Fruit fly (Drosophila melanogaster) whole organism, embryonic: Measurements from ENCODE around the gene Cpsf100.

Experiments
- C15 ChIP-seq: fragments of 200-800 bp; sonication (Bioruptor generic); IDR thresholded peaks from 3 replicates; pipeline ENCODE4 v1.3.6; 2022; ENCODE audit warnings: missing biosample characterization, missing genetic modification characterization
- CG11093 ChIP-seq: fragments of 200-800 bp; sonication (Bioruptor generic); IDR thresholded peaks from 3 replicates; pipeline ENCODE4 v1.3.6; 2022; ENCODE audit warnings: missing biosample characterization, missing genetic modification characterization
- CG14050 ChIP-seq: fragments of 200-800 bp; sonication (Bioruptor generic); IDR thresholded peaks from 3 replicates; pipeline ENCODE4 v1.3.6; 2022; ENCODE audit warnings: missing biosample characterization, missing genetic modification characterization
- CG14710 ChIP-seq: fragments of 200-800 bp; sonication (Bioruptor generic); optimal IDR thresholded peaks from 3 replicates; lab custom pipeline; 2019; ENCODE audit warnings: missing biosample characterization, mild to moderate bottlenecking, missing genetic modification characterization, moderate library complexity
- CG14965 ChIP-seq: fragments of 200-800 bp; sonication (Bioruptor generic); optimal IDR thresholded peaks from 2 replicates; lab custom pipeline; 2016; ENCODE audit warnings: missing biosample characterization, missing genetic modification characterization, borderline replicate concordance
- CG15011 ChIP-seq: fragments of 200-800 bp; sonication (Bioruptor generic); optimal IDR thresholded peaks from 3 replicates; lab custom pipeline; 2018; ENCODE audit warnings: missing biosample characterization, mild to moderate bottlenecking, missing genetic modification characterization
- CG16863 ChIP-seq: fragments of 200-800 bp; sonication (Bioruptor generic); optimal IDR thresholded peaks from 3 replicates; lab custom pipeline; 2016; ENCODE audit warnings: missing biosample characterization, missing genetic modification characterization
- CG18262 ChIP-seq: fragments of 200-800 bp; optimal IDR thresholded peaks from 3 replicates; lab custom pipeline; 2019; ENCODE audit warnings: missing biosample characterization, mild to moderate bottlenecking, missing genetic modification characterization, moderate library complexity
- CG30403 ChIP-seq: fragments of 200-800 bp; sonication (Bioruptor generic); optimal IDR thresholded peaks from 3 replicates; lab custom pipeline; 2016; ENCODE audit warnings: missing biosample characterization, missing genetic modification characterization
- CG30431 ChIP-seq: fragments of 200-800 bp; sonication (Bioruptor generic); optimal IDR thresholded peaks from 2 replicates; lab custom pipeline; 2017; ENCODE audit warnings: missing biosample characterization, missing genetic modification characterization
- CG3065 ChIP-seq: fragments of 200-800 bp; sonication (Bioruptor generic); optimal IDR thresholded peaks from 2 replicates; lab custom pipeline; 2016; ENCODE audit warnings: missing biosample characterization, missing genetic modification characterization
- CG32767 ChIP-seq: fragments of 200-800 bp; sonication (Bioruptor generic); IDR thresholded peaks from 2 replicates; pipeline ENCODE4 v1.3.6; 2022; ENCODE audit warnings: missing biosample characterization, missing genetic modification characterization
- CG34376 ChIP-seq: fragments of 200-800 bp; sonication (Bioruptor generic); optimal IDR thresholded peaks from 2 replicates; lab custom pipeline; 2018; ENCODE audit warnings: missing biosample characterization, mild to moderate bottlenecking, missing genetic modification characterization
- CG4328 ChIP-seq: fragments of 200-800 bp; sonication (Bioruptor generic); optimal IDR thresholded peaks from 3 replicates; lab custom pipeline; 2017; ENCODE audit warnings: missing biosample characterization, missing genetic modification reagents, missing genetic modification characterization
- CG43689 ChIP-seq: fragments of 200-800 bp; sonication (Bioruptor generic); IDR thresholded peaks from 2 replicates; pipeline ENCODE4 v1.3.6; 2022; ENCODE audit warnings: missing biosample characterization, missing genetic modification characterization
- CG5180 ChIP-seq: fragments of 200-800 bp; sonication (Bioruptor generic); optimal IDR thresholded peaks from 3 replicates; lab custom pipeline; 2017; ENCODE audit warnings: missing biosample characterization, missing genetic modification characterization, mild to moderate bottlenecking, moderate library complexity, missing genetic modification reagents
- CG6689 ChIP-seq: fragments of 200-800 bp; sonication (Bioruptor generic); IDR thresholded peaks from 2 replicates; pipeline ENCODE4 v1.3.6; 2022; ENCODE audit warnings: missing biosample characterization, missing genetic modification characterization
- CG7963 ChIP-seq: fragments of 200-800 bp; sonication (Bioruptor generic); IDR thresholded peaks from 3 replicates; pipeline ENCODE4 v1.3.6; 2022; ENCODE audit warnings: missing biosample characterization, missing genetic modification characterization; ENCODE audit not compliant: partially characterized antibody
- CG8388 ChIP-seq: fragments of 200-800 bp; sonication (Bioruptor generic); optimal IDR thresholded peaks from 2 replicates; lab custom pipeline; 2019; ENCODE audit warnings: missing biosample characterization, mild to moderate bottlenecking, missing genetic modification characterization, moderate library complexity
- CG8924 ChIP-seq: fragments of 200-800 bp; optimal IDR thresholded peaks from 3 replicates; lab custom pipeline; 2019; ENCODE audit warnings: missing biosample characterization, mild to moderate bottlenecking, missing genetic modification characterization, moderate library complexity
- CHES-1-like ChIP-seq: fragments of 200-800 bp; sonication (Bioruptor generic); optimal IDR thresholded peaks from 2 replicates; lab custom pipeline; 2016; ENCODE audit warnings: missing biosample characterization, missing genetic modification characterization
- Dip3 ChIP-seq: fragments of 200-800 bp; sonication (Bioruptor generic); optimal IDR thresholded peaks from 3 replicates; lab custom pipeline; 2016; ENCODE audit warnings: missing biosample characterization, missing genetic modification characterization
- Fer3 ChIP-seq: fragments of 200-800 bp; sonication (Bioruptor generic); optimal IDR thresholded peaks from 2 replicates; lab custom pipeline; 2018; ENCODE audit warnings: missing biosample characterization, mild to moderate bottlenecking, missing genetic modification characterization, moderate library complexity
- H2.0 ChIP-seq: fragments of 200-800 bp; sonication (Bioruptor generic); IDR thresholded peaks from 2 replicates; pipeline ENCODE4 v1.3.6; 2022; ENCODE audit warnings: missing biosample characterization, missing genetic modification characterization
- HHEX ChIP-seq: fragments of 200-800 bp; sonication (Bioruptor generic); optimal IDR thresholded peaks from 3 replicates; lab custom pipeline; 2017; ENCODE audit warnings: missing biosample characterization, mild to moderate bottlenecking, missing genetic modification characterization, missing genetic modification reagents
- HLHmδ ChIP-seq: fragments of 200-800 bp; sonication (Bioruptor generic); optimal IDR thresholded peaks from 2 replicates; lab custom pipeline; 2018; ENCODE audit warnings: missing biosample characterization, mild to moderate bottlenecking, missing genetic modification characterization, moderate library complexity
- Hmx ChIP-seq: fragments of 200-800 bp; sonication (Bioruptor generic); optimal IDR thresholded peaks from 2 replicates; lab custom pipeline; 2016; ENCODE audit warnings: missing biosample characterization, missing genetic modification characterization
- Hr51 ChIP-seq, 2 experiments: fragments of 200-800 bp; sonication (Bioruptor generic); optimal IDR thresholded peaks; 2 replicates in 1 of 2; 3 replicates in 1 of 2; lab custom pipeline; 2016 to 2018; ENCODE audit warnings: missing biosample characterization in 2 of 2, missing genetic modification characterization in 2 of 2, mild to moderate bottlenecking in 1 of 2, moderate library complexity in 1 of 2
- Nf-YC ChIP-seq: fragments of 200-800 bp; optimal IDR thresholded peaks from 3 replicates; lab custom pipeline; 2019; ENCODE audit warnings: missing biosample characterization, mild to moderate bottlenecking, missing genetic modification characterization, moderate library complexity
- aop ChIP-seq: fragments of 200-800 bp; sonication (Bioruptor generic); IDR thresholded peaks from 2 replicates; pipeline ENCODE4 v1.3.6; 2022; ENCODE audit warnings: missing biosample characterization, missing genetic modification characterization
- bab2 ChIP-seq: fragments of 200-800 bp; sonication (Bioruptor generic); optimal IDR thresholded peaks from 2 replicates; lab custom pipeline; 2016; ENCODE audit warnings: missing biosample characterization, missing genetic modification characterization
- br ChIP-seq: fragments of >200 bp; optimal IDR thresholded peaks from 2 replicates; lab custom pipeline; 2017
- cwo ChIP-seq: fragments of 200-800 bp; sonication (Bioruptor generic); optimal IDR thresholded peaks from 3 replicates; lab custom pipeline; 2017; ENCODE audit warnings: missing biosample characterization, missing genetic modification characterization, mild to moderate bottlenecking, moderate library complexity, missing genetic modification reagents
- dmrt11E ChIP-seq: fragments of 200-800 bp; sonication (Bioruptor generic); optimal IDR thresholded peaks from 3 replicates; lab custom pipeline; 2018; ENCODE audit warnings: missing biosample characterization, mild to moderate bottlenecking, missing genetic modification characterization, moderate library complexity
- dmrt99B ChIP-seq: fragments of 200-800 bp; sonication (Bioruptor generic); optimal IDR thresholded peaks from 2 replicates; lab custom pipeline; 2018; ENCODE audit warnings: missing biosample characterization, mild to moderate bottlenecking, missing genetic modification characterization, moderate library complexity
- dpn ChIP-seq, 2 experiments: fragments of 200-800 bp; sonication (Bioruptor generic); optimal IDR thresholded peaks; 3 replicates each; lab custom pipeline; 2016; ENCODE audit warnings: missing biosample characterization in 2 of 2, missing genetic modification characterization in 2 of 2
- exex ChIP-seq: fragments of 200-800 bp; sonication (Bioruptor generic); optimal IDR thresholded peaks from 4 replicates; lab custom pipeline; 2018; ENCODE audit warnings: missing biosample characterization, mild to moderate bottlenecking, missing genetic modification characterization, moderate library complexity
- fd102C ChIP-seq: fragments of 200-800 bp; sonication (Bioruptor generic); optimal IDR thresholded peaks from 2 replicates; lab custom pipeline; 2018; ENCODE audit warnings: missing biosample characterization, mild to moderate bottlenecking, missing genetic modification characterization, moderate library complexity
- fd3F ChIP-seq: fragments of 200-800 bp; sonication (Bioruptor generic); optimal IDR thresholded peaks from 2 replicates; lab custom pipeline; 2018; ENCODE audit warnings: missing biosample characterization, mild to moderate bottlenecking, missing genetic modification characterization, moderate library complexity
- grau ChIP-seq: fragments of 200-800 bp; optimal IDR thresholded peaks from 3 replicates; lab custom pipeline; 2019; ENCODE audit warnings: missing biosample characterization, mild to moderate bottlenecking, missing genetic modification characterization, moderate library complexity
- kay ChIP-seq: fragments of 200-800 bp; sonication (Bioruptor generic); optimal IDR thresholded peaks from 2 replicates; lab custom pipeline; 2016; ENCODE audit warnings: missing biosample characterization, missing genetic modification characterization
- nmo ChIP-seq: fragments of 200-800 bp; sonication (Bioruptor generic); optimal IDR thresholded peaks from 2 replicates; lab custom pipeline; 2018; ENCODE audit warnings: missing biosample characterization, mild to moderate bottlenecking, missing genetic modification characterization, moderate library complexity
- nom ChIP-seq: fragments of 200-800 bp; sonication (Bioruptor generic); optimal IDR thresholded peaks from 2 replicates; lab custom pipeline; 2017; ENCODE audit warnings: missing biosample characterization, missing genetic modification characterization, mild to moderate bottlenecking, moderate library complexity, missing genetic modification reagents
- pnt ChIP-seq: fragments of 200-800 bp; sonication (Bioruptor generic); optimal IDR thresholded peaks from 3 replicates; lab custom pipeline; 2016; ENCODE audit warnings: missing biosample characterization, missing genetic modification characterization
- run ChIP-seq: fragments of 200-800 bp; sonication (Bioruptor generic); optimal IDR thresholded peaks from 3 replicates; lab custom pipeline; 2018; ENCODE audit warnings: missing biosample characterization, mild to moderate bottlenecking, missing genetic modification characterization
- sqz ChIP-seq: fragments of 200-800 bp; sonication (Bioruptor generic); optimal IDR thresholded peaks from 3 replicates; lab custom pipeline; 2018; ENCODE audit warnings: missing biosample characterization, mild to moderate bottlenecking, missing genetic modification characterization
- trh ChIP-seq: fragments of 200-800 bp; sonication (Bioruptor generic); optimal IDR thresholded peaks from 2 replicates; lab custom pipeline; 2016; ENCODE audit warnings: missing biosample characterization, missing genetic modification characterization
- vfl ChIP-seq: fragments of 200-800 bp; sonication (Bioruptor generic); optimal IDR thresholded peaks from 2 replicates; lab custom pipeline; 2016; ENCODE audit warnings: missing biosample characterization, missing genetic modification characterization
- vvl ChIP-seq: fragments of 200-800 bp; sonication (Bioruptor generic); IDR thresholded peaks from 2 replicates; pipeline ENCODE4 v1.3.6; 2022; ENCODE audit warnings: missing biosample characterization, missing genetic modification characterization

Cpsf100 gene

dm6 chr3R:29068430-29069207, 34.2 kb downstream of the Cpsf100 start (continued):
- TF ChIP-seq aop = no peak
- TF ChIP-seq Nf-YC (tag; lab: Kevin White, UChicago) = no peak
- TF ChIP-seq H2.0 = peak; percentile 50; the same call in 1 of the 2 replicates
- no peak for TF ChIP-seq br (lab: Kevin White, UChicago)
- no peak for TF ChIP-seq CG14965 (GFP tag; lab: Kevin White, UChicago)
- no peak for TF ChIP-seq CG7963 (GFP tag; lab: Robert Waterston, UW)
- TF ChIP-seq HHEX (GFP tag; lab: Kevin White, UChicago) = peak; percentile 5
- peak; percentile 34 for TF ChIP-seq CG30403 (GFP tag; lab: Kevin White, UChicago)
- no peak for TF ChIP-seq HLHmδ
- peak; percentile 49; the same call in 1 of the 3 replicates for TF ChIP-seq CG14050 (GFP tag; lab: Robert Waterston, UW)
- TF ChIP-seq CG8924 = peak; percentile 28
- TF ChIP-seq Dip3 (GFP tag; lab: Kevin White, UChicago) = peak; percentile 14
- no peak for TF ChIP-seq C15 (GFP tag; lab: Robert Waterston, UW)
- no peak for TF ChIP-seq run (tag; lab: Kevin White, UChicago)
- TF ChIP-seq vvl (GFP tag; lab: Robert Waterston, UW) = peak; percentile 52
- TF ChIP-seq CG6689 (GFP tag; lab: Robert Waterston, UW) = peak; percentile 55
- no peak for TF ChIP-seq Hmx (GFP tag; lab: Kevin White, UChicago)
- peak; percentile 49 for TF ChIP-seq grau (tag; lab: Kevin White, UChicago)
- TF ChIP-seq CG15011 = peak; percentile 26
- peak; percentile 25 for TF ChIP-seq CHES-1-like (GFP tag; lab: Kevin White, UChicago)
- no peak for TF ChIP-seq CG5180 (GFP tag; lab: Kevin White, UChicago)
- TF ChIP-seq pnt (GFP tag; lab: Kevin White, UChicago) = no peak
- TF ChIP-seq kay (GFP tag; lab: Kevin White, UChicago) = no peak
- peak; percentile 49 for TF ChIP-seq Fer3
- peak; percentile 45 for TF ChIP-seq bab2 (GFP tag; lab: Kevin White, UChicago)
- peak; percentile 24 for TF ChIP-seq dmrt11E (tag; lab: Kevin White, UChicago)
- no peak for TF ChIP-seq CG32767 (GFP tag; lab: Robert Waterston, UW)
- no peak for TF ChIP-seq nom (GFP tag; lab: Kevin White, UChicago)
- TF ChIP-seq Hr51 (GFP tag; optimal IDR thresholded peaks at IDR 0.05; lab: Kevin White, UChicago) = peak in 1 of 2 experiments; percentile 47
- TF ChIP-seq CG11093 (GFP tag; lab: Robert Waterston, UW) = 0 out of 3 replicates have a peak, but pooled peaks have one; percentile 15
- TF ChIP-seq CG8388 = peak; percentile 13
- TF ChIP-seq fd102C (GFP tag; lab: Kevin White, UChicago) = no peak
- peak; percentile 23 for TF ChIP-seq CG34376 (GFP tag; lab: Kevin White, UChicago)
- TF ChIP-seq CG30431 (GFP tag; lab: Kevin White, UChicago) = no peak
- TF ChIP-seq cwo (GFP tag; lab: Kevin White, UChicago) = peak; percentile 36
- TF ChIP-seq CG16863 (GFP tag; lab: Kevin White, UChicago) = no peak
- peak; percentile 20 for TF ChIP-seq fd3F (GFP tag; lab: Kevin White, UChicago)
- TF ChIP-seq CG18262 (tag; lab: Kevin White, UChicago) = peak; percentile 29
- TF ChIP-seq nmo = peak; percentile 27
- peak; percentile 61 for TF ChIP-seq dmrt99B (tag; lab: Kevin White, UChicago)
- no peak for TF ChIP-seq CG4328
- TF ChIP-seq sqz (GFP tag; lab: Kevin White, UChicago) = no peak
- TF ChIP-seq vfl (GFP tag; lab: Kevin White, UChicago) = no peak
- no peak for TF ChIP-seq CG3065 (GFP tag; lab: Kevin White, UChicago)
- no peak for TF ChIP-seq trh (GFP tag; lab: Kevin White, UChicago)
- TF ChIP-seq CG14710 = peak; percentile 3
- peak; percentile 14 for TF ChIP-seq exex (tag; lab: Kevin White, UChicago)
- TF ChIP-seq CG43689 = no peak
- TF ChIP-seq dpn (GFP tag; optimal IDR thresholded peaks at IDR 0.05; lab: Kevin White, UChicago) = peak; percentile 12 to 39
